Fruit fly (Drosophila melanogaster): Measurements from ENCODE around the gene Ilk.

- TF ChIP-seq CG1620 (GFP tag; optimal IDR thresholded peaks at IDR 0.05) (peak; percentile 75), Clk (GFP tag; optimal IDR thresholded peaks at IDR 0.05) (peak; percentile 69), Mnt (GFP tag; optimal IDR thresholded peaks at IDR 0.05) (peak; percentile 81), CG11617 (GFP tag; optimal IDR thresholded peaks at IDR 0.05) (peak; percentile 53), cic (GFP tag; optimal IDR thresholded peaks at IDR 0.05) (peak; percentile 77), CG33017 (tag; optimal IDR thresholded peaks at IDR 0.05) (peak; percentile 86), pad (GFP tag; optimal IDR thresholded peaks at IDR 0.05) (peak; percentile 58), CG7101 (tag; optimal IDR thresholded peaks at IDR 0.05) (peak; percentile 83), kay (GFP tag; ENCODE audit: borderline replicate concordance) (no peak), tj (GFP tag; optimal IDR thresholded peaks at IDR 0.05) (peak; percentile 39), ovo (GFP tag; optimal IDR thresholded peaks at IDR 0.05) (peak; percentile 67), bab1 (GFP tag; optimal IDR thresholded peaks at IDR 0.05) (peak; percentile 75), CG12768 (GFP tag; optimal IDR thresholded peaks at IDR 0.05) (peak; percentile 95), Crg-1 (GFP tag; optimal IDR thresholded peaks at IDR 0.05) (peak; percentile 70)
Observed at dm6 chr3L:21171905-21172304, 44.8 kb upstream of the Ilk start, which contains the start of gene Ac78C.
